Fruit fly (Drosophila melanogaster) whole organism, wandering third instar larva: Measurements from ENCODE around the gene Hr78.

Source experiments
- CG9705 ChIP-seq: fragments of 200-800 bp; sonication (Bioruptor generic); optimal IDR thresholded peaks from 2 replicates; lab custom pipeline; 2018; ENCODE audit warnings: missing biosample characterization, mild to moderate bottlenecking, missing genetic modification characterization
- Dfd ChIP-seq: fragments of >200 bp; optimal IDR thresholded peaks from 2 replicates; lab custom pipeline; 2017; ENCODE audit warnings: missing biosample characterization, missing genetic modification characterization
- Dif ChIP-seq: fragments of 200-275, 200-300 bp; sonication (Bioruptor generic); optimal IDR thresholded peaks from 2 replicates; lab custom pipeline; 2018; ENCODE audit warnings: missing biosample characterization, missing genetic modification characterization; ENCODE audit not compliant: partially characterized antibody
- Hnf4 ChIP-seq: fragments of 200-800 bp; sonication (Bioruptor generic); optimal IDR thresholded peaks from 2 replicates; lab custom pipeline; 2016; ENCODE audit warnings: missing biosample characterization, mild to moderate bottlenecking, missing genetic modification characterization
- Hr83 ChIP-seq: fragments of 200-300 bp; sonication (Bioruptor generic); optimal IDR thresholded peaks from 2 replicates; lab custom pipeline; 2016; ENCODE audit warnings: missing biosample characterization, mild to moderate bottlenecking, missing genetic modification characterization, moderate library complexity; ENCODE audit not compliant: poor library complexity, severe bottlenecking
- Jra ChIP-seq: sonication (Bioruptor generic); optimal IDR thresholded peaks from 2 replicates; lab custom pipeline; 2016; ENCODE audit warnings: missing biosample characterization, missing genetic modification characterization
- Mio ChIP-seq: sonication (Bioruptor generic); optimal IDR thresholded peaks from 2 replicates; lab custom pipeline; 2016; ENCODE audit warnings: missing biosample characterization, missing genetic modification characterization
- Myc ChIP-seq: fragments of >200 bp; optimal IDR thresholded peaks from 2 replicates; lab custom pipeline; 2017
- N ChIP-seq: fragments of >200 bp; optimal IDR thresholded peaks from 2 replicates; lab custom pipeline; 2018; ENCODE audit warnings: missing biosample characterization, missing external identifiers, missing genetic modification characterization
- OdsH ChIP-seq: fragments of 200-800 bp; sonication (Bioruptor generic); optimal IDR thresholded peaks from 2 replicates; lab custom pipeline; 2016; ENCODE audit warnings: missing biosample characterization, mild to moderate bottlenecking, missing genetic modification characterization
- Rel ChIP-seq, 2 experiments: fragments of 200-800 bp; sonication (Bioruptor generic) in 1 of 2; optimal IDR thresholded peaks; 2 replicates in 1 of 2; 3 replicates in 1 of 2; lab custom pipeline; 2016 to 2019; ENCODE audit warnings: mild to moderate bottlenecking in 2 of 2, missing biosample characterization in 2 of 2, missing genetic modification characterization in 2 of 2, moderate library complexity in 1 of 2
- Vsx2 ChIP-seq: fragments of 200-300, 225-300 bp; sonication (Bioruptor generic); optimal IDR thresholded peaks from 2 replicates; lab custom pipeline; 2018; ENCODE audit warnings: missing biosample characterization, missing genetic modification characterization; ENCODE audit not compliant: partially characterized antibody
- br ChIP-seq: fragments of 200-800 bp; sonication (Bioruptor generic); optimal IDR thresholded peaks from 2 replicates; lab custom pipeline; 2016; ENCODE audit warnings: missing biosample characterization, missing genetic modification characterization
- brk ChIP-seq: fragments of 200-800 bp; sonication (Bioruptor generic); optimal IDR thresholded peaks from 2 replicates; lab custom pipeline; 2016; ENCODE audit warnings: missing biosample characterization, mild to moderate bottlenecking, missing genetic modification characterization
- dl ChIP-seq, 2 experiments: fragments of 175-275, 200-275 bp in 1 of 2; fragments of 200-275 bp in 1 of 2; sonication (Bioruptor generic); optimal IDR thresholded peaks; lab custom pipeline; 2018; ENCODE audit warnings: mild to moderate bottlenecking in 2 of 2, missing biosample characterization in 2 of 2, missing genetic modification characterization in 2 of 2, moderate library complexity in 2 of 2; ENCODE audit not compliant: partially characterized antibody in 2 of 2, insufficient read depth in 1 of 2
- dmrt93B ChIP-seq: fragments of 200-800 bp; sonication (Bioruptor generic); optimal IDR thresholded peaks from 2 replicates; lab custom pipeline; 2018; ENCODE audit warnings: missing biosample characterization, mild to moderate bottlenecking, missing genetic modification characterization
- dsf ChIP-seq: sonication (Bioruptor generic); optimal IDR thresholded peaks from 2 replicates; lab custom pipeline; 2016; ENCODE audit warnings: missing biosample characterization, missing genetic modification characterization, borderline replicate concordance
- ey ChIP-seq: fragments of 200-800 bp; sonication (Bioruptor generic); optimal IDR thresholded peaks from 2 replicates; lab custom pipeline; 2016; ENCODE audit warnings: missing biosample characterization, missing genetic modification characterization
- foxo ChIP-seq, 2 experiments: fragments of 200-800 bp; sonication (Bioruptor generic); optimal IDR thresholded peaks; 2 replicates in 1 of 2; 3 replicates in 1 of 2; lab custom pipeline; 2016 to 2017; ENCODE audit warnings: missing biosample characterization in 2 of 2, missing genetic modification characterization in 2 of 2
- fru ChIP-seq: fragments of 200-800 bp; sonication (Bioruptor generic); optimal IDR thresholded peaks from 3 replicates; lab custom pipeline; 2016; ENCODE audit warnings: missing biosample characterization, mild to moderate bottlenecking, missing genetic modification characterization
- lola ChIP-seq: fragments of >200 bp; optimal IDR thresholded peaks from 2 replicates; lab custom pipeline; 2017; ENCODE audit warnings: missing biosample characterization, missing genetic modification characterization
- pan ChIP-seq: fragments of >200 bp; optimal IDR thresholded peaks from 2 replicates; lab custom pipeline; 2017
- psq ChIP-seq: fragments of 200-800 bp; sonication (Bioruptor generic); optimal IDR thresholded peaks from 3 replicates; lab custom pipeline; 2017; ENCODE audit warnings: missing biosample characterization, mild to moderate bottlenecking, missing genetic modification characterization, moderate library complexity
- sage ChIP-seq: fragments of 200-800 bp; sonication (Bioruptor generic); optimal IDR thresholded peaks from 2 replicates; lab custom pipeline; 2016; ENCODE audit warnings: missing biosample characterization, mild to moderate bottlenecking, missing genetic modification characterization
- sv ChIP-seq: fragments of 200-800 bp; sonication (Bioruptor generic); optimal IDR thresholded peaks from 3 replicates; lab custom pipeline; 2016; ENCODE audit warnings: missing biosample characterization, missing genetic modification characterization
- tai ChIP-seq: sonication (Bioruptor generic); optimal IDR thresholded peaks from 2 replicates; lab custom pipeline; 2016; ENCODE audit warnings: missing biosample characterization, missing genetic modification characterization
- woc ChIP-seq: sonication (Bioruptor generic); optimal IDR thresholded peaks from 2 replicates; lab custom pipeline; 2016; ENCODE audit warnings: missing biosample characterization, mild to moderate bottlenecking, missing genetic modification characterization

Hr78 gene

DNA sequence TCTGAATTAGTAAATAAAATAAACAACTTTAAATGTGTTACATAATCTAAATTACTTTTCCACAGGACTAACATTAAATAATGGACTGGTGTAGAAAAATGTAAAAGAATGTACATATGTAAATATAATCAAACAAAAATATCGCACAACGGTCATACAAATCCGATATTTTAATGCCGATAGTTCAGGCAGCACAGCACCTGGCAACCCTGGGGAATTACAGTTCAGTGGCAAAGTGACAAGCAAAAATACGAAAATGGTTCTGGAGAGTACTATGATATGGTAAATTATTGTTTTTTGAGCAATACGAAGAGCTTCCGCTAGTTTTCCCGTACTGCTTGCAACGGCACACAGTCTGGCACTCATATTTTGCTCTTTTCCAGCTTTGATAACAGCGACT is 39.6 kb upstream of the Hr78 start, which contains the start of gene Rpn10:
Rpn10 (plus strand) TSS at position 144 of the 400 bp plus-strand sequence.
- TF ChIP-seq tai (GFP tag; lab: Kevin White, UChicago) (peak; percentile 75), Hnf4 (GFP tag; lab: Kevin White, UChicago) (peak; percentile 57), Hr83 (GFP tag; lab: Kevin White, UChicago) (peak; percentile 61), Rel (GFP tag; optimal IDR thresholded peaks at IDR 0.05; lab: Kevin White, UChicago) (no peak), Rel (tag; optimal IDR thresholded peaks at IDR 0.05; lab: Kevin White, UChicago) (peak; percentile 73), Vsx2 (no peak), Dif (GFP tag; lab: Kevin White, UChicago) (no peak), ey (peak; percentile 2), Jra (GFP tag; lab: Kevin White, UChicago) (peak; percentile 31)

dm6 chr3L:21534360-21534759 is 37.1 kb upstream of the Hr78 start, which contains the start of gene ppk5:
Gene ppk5 (plus strand): TSS chr3L:21534660.
- TF ChIP-seq OdsH (GFP tag; lab: Kevin White, UChicago) (no peak), Myc (lab: Kevin White, UChicago) (no peak), fru (GFP tag; lab: Kevin White, UChicago) (no peak), dl (GFP tag; optimal IDR thresholded peaks at IDR 0.05; lab: Kevin White, UChicago; ENCODE audit: insufficient read depth in 1 of 2, partially characterized antibody in 2 of 2) (no peak), sv (no peak), lola (no peak), foxo (GFP tag; optimal IDR thresholded peaks at IDR 0.05; lab: Kevin White, UChicago) (no peak), br (GFP tag; lab: Kevin White, UChicago) (no peak)

DNA sequence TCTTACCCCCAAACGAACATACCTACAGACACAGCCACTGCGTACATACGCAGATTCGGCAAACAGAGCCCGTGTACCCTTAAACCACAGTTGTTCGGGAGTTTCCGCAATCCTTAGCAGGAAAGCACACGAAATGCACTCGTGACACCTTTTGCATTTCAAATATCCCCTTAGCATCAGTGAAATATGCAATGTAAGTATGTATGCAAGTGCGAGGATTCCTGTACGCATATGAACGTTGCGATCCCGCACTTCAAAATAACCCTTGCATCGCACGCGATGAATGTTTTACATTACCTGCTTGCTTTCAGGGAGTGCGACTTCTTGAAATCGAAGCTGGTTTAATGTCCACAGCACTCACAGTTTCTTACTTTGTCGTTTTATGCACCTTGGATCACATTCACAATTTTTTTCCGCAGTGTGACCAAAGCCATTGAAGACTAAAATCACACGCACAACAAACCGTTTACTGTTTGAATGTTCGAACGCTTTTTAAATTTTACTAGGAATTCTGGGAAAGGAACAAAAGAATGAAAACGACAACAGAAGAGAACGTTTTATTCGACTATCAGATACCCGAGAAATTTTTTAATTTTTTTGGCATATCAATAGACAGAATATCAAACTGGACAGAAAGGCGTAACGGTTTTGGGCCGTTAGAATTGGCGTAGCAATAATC is 36.1 kb upstream of the Hr78 start, which contains the start of gene Mkrn1:
Mkrn1 (minus strand) TSS at position 444 of the 679 bp plus-strand sequence.
- TF ChIP-seq Dif (GFP tag; lab: Kevin White, UChicago) (no peak), Rel (GFP tag; optimal IDR thresholded peaks at IDR 0.05; lab: Kevin White, UChicago) (no peak), Rel (tag; optimal IDR thresholded peaks at IDR 0.05; lab: Kevin White, UChicago) (peak; percentile 41)

DNA sequence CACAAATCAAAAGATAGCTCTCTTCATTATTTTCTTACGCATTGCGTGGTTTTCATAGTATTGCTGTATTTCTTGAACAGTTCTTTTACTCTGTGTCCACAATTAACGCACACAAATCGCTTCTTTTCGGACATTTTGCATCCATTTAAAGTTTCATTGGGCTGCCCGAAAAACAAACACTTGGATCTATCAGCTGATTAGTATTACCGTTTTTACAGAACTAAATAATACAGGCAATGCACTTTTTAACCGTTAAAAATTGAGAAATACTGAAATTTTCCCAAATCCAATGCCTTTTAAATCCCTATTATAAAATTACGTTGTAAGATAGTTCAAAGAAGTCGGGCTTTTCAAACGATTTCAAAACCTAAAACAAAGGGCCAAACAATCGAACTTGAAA is 31.8 kb upstream of the Hr78 start, which contains the start of gene Arv1:
Arv1 (minus strand) TSS at position 226 of the 400 bp plus-strand sequence.
- TF ChIP-seq Dfd (GFP tag; lab: Kevin White, UChicago) (no peak), brk (GFP tag; lab: Kevin White, UChicago) (peak; percentile 21)

- TF ChIP-seq woc (GFP tag; lab: Kevin White, UChicago): no peak
- no peak for TF ChIP-seq br (GFP tag; lab: Kevin White, UChicago)
- no peak for TF ChIP-seq dsf
- no peak for TF ChIP-seq fru (GFP tag; lab: Kevin White, UChicago)
- TF ChIP-seq OdsH (GFP tag; lab: Kevin White, UChicago): peak; percentile 19
- no peak for TF ChIP-seq Dif (GFP tag; lab: Kevin White, UChicago)
- no peak for TF ChIP-seq N (GFP tag; lab: Kevin White, UChicago)
- peak; percentile 34 for TF ChIP-seq Hnf4 (GFP tag; lab: Kevin White, UChicago)
- TF ChIP-seq pan (lab: Kevin White, UChicago): no peak
- TF ChIP-seq sage (GFP tag; lab: Kevin White, UChicago): peak; percentile 47
- no peak for TF ChIP-seq dmrt93B
- no peak for TF ChIP-seq CG9705
- no peak for TF ChIP-seq Vsx2
- TF ChIP-seq Mio: no peak
- no peak for TF ChIP-seq lola
- no peak for TF ChIP-seq Rel (GFP tag; optimal IDR thresholded peaks at IDR 0.05; lab: Kevin White, UChicago)
- TF ChIP-seq Rel (tag; optimal IDR thresholded peaks at IDR 0.05; lab: Kevin White, UChicago): no peak
- TF ChIP-seq psq (GFP tag; lab: Kevin White, UChicago): peak; percentile 15
Measured at dm6 chr3L:21524071-21524889, 27.0 kb upstream of the Hr78 start.
